Fruit fly (Drosophila melanogaster): ENCODE measurements around the gene CG10237.

The CG10237 gene

DNA sequence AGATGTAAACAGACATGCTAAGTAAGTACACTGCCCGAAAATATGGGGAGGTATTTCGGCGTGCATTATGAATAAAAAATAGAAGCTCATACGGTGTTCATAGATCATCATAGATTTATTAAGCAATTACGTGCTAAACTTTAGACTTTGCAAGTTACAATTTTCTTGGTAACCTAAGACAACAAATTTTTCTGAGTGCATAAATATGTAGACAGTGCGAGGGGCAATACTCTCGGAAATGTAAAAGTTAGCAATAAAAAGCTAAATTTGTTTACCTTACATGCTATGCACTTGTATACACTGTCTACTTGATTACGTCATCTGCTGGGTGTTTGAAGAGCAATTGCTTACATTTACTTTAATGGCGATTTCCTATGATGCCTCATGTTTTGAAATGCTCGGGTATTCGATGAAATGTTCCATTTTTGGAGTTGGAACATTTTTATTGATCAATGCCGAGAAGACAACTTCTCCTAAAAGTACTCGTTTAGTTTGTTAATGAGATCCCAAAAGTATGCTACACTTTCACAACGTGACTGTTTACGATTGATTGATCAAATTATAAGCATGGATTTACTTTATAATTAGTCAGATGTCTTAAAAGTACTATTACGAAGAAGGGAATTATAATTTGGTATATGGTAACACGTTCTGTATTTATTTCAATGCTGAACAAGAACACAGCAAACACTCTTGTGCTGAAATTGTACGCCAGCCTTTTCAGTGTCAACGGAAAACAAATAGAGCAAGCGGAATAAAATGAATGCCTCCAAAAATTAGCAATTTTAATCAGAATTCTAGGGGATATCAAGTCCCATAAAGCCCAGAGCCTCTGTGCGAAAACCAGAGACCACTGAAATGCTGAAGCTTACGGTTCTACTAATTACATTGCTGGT, 25.7 kb downstream of the CG10237 start, which contains the start of gene Lectin-galC1 (continued):
- TF ChIP-seq ash1 (GFP tag; optimal IDR thresholded peaks at IDR 0.05) (no peak), schlank (tag; optimal IDR thresholded peaks at IDR 0.05) (peak; percentile 33), CG7357 (GFP tag; IDR thresholded peaks at IDR 0.05) (peak; percentile 59; the same call in 2 of the 3 replicates), CG9817 (tag; optimal IDR thresholded peaks at IDR 0.05) (peak; percentile 78), CG7372 (GFP tag; IDR thresholded peaks at IDR 0.05) (peak; percentile 69), CG1529 (GFP tag; optimal IDR thresholded peaks at IDR 0.05) (peak; percentile 86), scrt (GFP tag; optimal IDR thresholded peaks at IDR 0.05) (peak; percentile 72), ato (GFP tag; IDR thresholded peaks at IDR 0.05; ENCODE audit: partially characterized antibody) (no peak), nerfin-2 (GFP tag; IDR thresholded peaks at IDR 0.05; ENCODE audit: partially characterized antibody) (no peak), CG9727 (GFP tag; optimal IDR thresholded peaks at IDR 0.05) (peak; percentile 87), trem (tag; optimal IDR thresholded peaks at IDR 0.05) (peak; percentile 81), ap (GFP tag; IDR thresholded peaks at IDR 0.05) (peak; percentile 78), CG2199 (GFP tag; IDR thresholded peaks at IDR 0.05) (peak; percentile 27; the same call in 1 of the 3 replicates), fru (optimal IDR thresholded peaks at IDR 0.05) (no peak), CG5245 (GFP tag; optimal IDR thresholded peaks at IDR 0.05) (peak; percentile 90), CG11723 (GFP tag; optimal IDR thresholded peaks at IDR 0.05) (peak; percentile 77), CG32767 (GFP tag; IDR thresholded peaks at IDR 0.05) (peak; percentile 86), wek (GFP tag; optimal IDR thresholded peaks at IDR 0.05) (peak; percentile 57), CG1603 (tag; optimal IDR thresholded peaks at IDR 0.05) (peak; percentile 92), CG3995 (GFP tag; optimal IDR thresholded peaks at IDR 0.05) (peak; percentile 0), rib (GFP tag; IDR thresholded peaks at IDR 0.05) (0 out of 2 replicates have a peak, but pooled peaks have one; percentile 69), CG18011 (GFP tag; optimal IDR thresholded peaks at IDR 0.05) (peak; percentile 45), E2f1 (GFP tag; IDR thresholded peaks at IDR 0.05) (peak; percentile 76), CG7928 (GFP tag; optimal IDR thresholded peaks at IDR 0.05) (peak; percentile 30), otp (GFP tag; IDR thresholded peaks at IDR 0.05) (peak; percentile 86), klu (GFP tag; IDR thresholded peaks at IDR 0.05) (peak; percentile 36; the same call in 1 of the 2 replicates), Atf-2 (GFP tag; optimal IDR thresholded peaks at IDR 0.05) (peak; percentile 78), Sin3A (optimal IDR thresholded peaks at IDR 0.05) (no peak), fd102C (GFP tag; optimal IDR thresholded peaks at IDR 0.05) (peak; percentile 72), CG3726 (GFP tag; IDR thresholded peaks at IDR 0.05) (0 out of 3 replicates have a peak, but pooled peaks have one; percentile 81), CG4730 (GFP tag; IDR thresholded peaks at IDR 0.05) (peak; percentile 80), CG34376 (GFP tag; optimal IDR thresholded peaks at IDR 0.05) (no peak), Bdp1 (GFP tag; optimal IDR thresholded peaks at IDR 0.05) (peak; percentile 76), MBD-R2 (GFP tag; IDR thresholded peaks at IDR 0.05) (peak; percentile 42; the same call in 1 of the 2 replicates), CG6254 (GFP tag; optimal IDR thresholded peaks at IDR 0.05) (peak; percentile 81), CG14710 (tag; optimal IDR thresholded peaks at IDR 0.05) (peak; percentile 85), Hsf (GFP tag; optimal IDR thresholded peaks at IDR 0.05) (peak; percentile 89), CG13424 (tag; optimal IDR thresholded peaks at IDR 0.05) (peak; percentile 89), CG17359 (tag; optimal IDR thresholded peaks at IDR 0.05) (peak; percentile 92), BEAF-32 (GFP tag; optimal IDR thresholded peaks at IDR 0.05) (no peak), da (GFP tag; optimal IDR thresholded peaks at IDR 0.05) (peak; percentile 70), CG15073 (GFP tag; optimal IDR thresholded peaks at IDR 0.05) (peak; percentile 56), Hand (GFP tag; optimal IDR thresholded peaks at IDR 0.05) (peak; percentile 56), al (GFP tag; IDR thresholded peaks at IDR 0.05) (peak; percentile 46; the same call in 1 of the 2 replicates), mld (GFP tag; IDR thresholded peaks at IDR 0.05; ENCODE audit: partially characterized antibody) (no peak), ken (GFP tag; IDR thresholded peaks at IDR 0.05) (peak; percentile 87), insv (GFP tag; optimal IDR thresholded peaks at IDR 0.05) (peak in 1 of 2 experiments; percentile 16), Hey (tag; optimal IDR thresholded peaks at IDR 0.05) (peak; percentile 28)
